Fruit fly (Drosophila melanogaster) whole organism, embryonic: ENCODE results near the gene ArgRS-m.
A peak's percentile ranks its signal among the peaks of the same experiment; 100 is the strongest.

Experiments used
- Antp ChIP-seq: fragments of 200-800 bp; sonication (Bioruptor generic); optimal IDR thresholded peaks from 3 replicates; lab custom pipeline; 2016; ENCODE audit warnings: missing biosample characterization, missing genetic modification characterization
- CG11085 ChIP-seq: fragments of 200-800 bp; sonication (Bioruptor generic); IDR thresholded peaks from 2 replicates; pipeline ENCODE4 v1.3.6; 2022; ENCODE audit warnings: missing biosample characterization, missing genetic modification characterization
- CG11696 ChIP-seq: fragments of 200-800 bp; sonication (Bioruptor generic); IDR thresholded peaks from 2 replicates; pipeline ENCODE4 v1.3.6; 2022; ENCODE audit warnings: missing biosample characterization, missing genetic modification characterization
- CG12659 ChIP-seq: fragments of 200-800 bp; sonication (Bioruptor generic); optimal IDR thresholded peaks from 3 replicates; lab custom pipeline; 2017; ENCODE audit warnings: mild to moderate bottlenecking, missing biosample characterization, missing genetic modification reagents, missing genetic modification characterization
- CG13894 ChIP-seq: fragments of 200-800 bp; sonication (Bioruptor generic); optimal IDR thresholded peaks from 3 replicates; lab custom pipeline; 2018; ENCODE audit warnings: missing biosample characterization, mild to moderate bottlenecking, missing genetic modification characterization, moderate library complexity
- CG14441 ChIP-seq: fragments of 200-800 bp; sonication (Bioruptor generic); IDR thresholded peaks from 2 replicates; pipeline ENCODE4 v1.3.6; 2022; ENCODE audit warnings: missing biosample characterization, missing genetic modification characterization
- CG17328 ChIP-seq: fragments of 200-800 bp; sonication (Bioruptor generic); IDR thresholded peaks from 2 replicates; pipeline ENCODE4 v1.3.6; 2022; ENCODE audit warnings: missing biosample characterization, missing genetic modification characterization
- CG17568 ChIP-seq: fragments of 200-800 bp; sonication (Bioruptor generic); optimal IDR thresholded peaks from 2 replicates; lab custom pipeline; 2018; ENCODE audit warnings: missing biosample characterization, mild to moderate bottlenecking, missing genetic modification characterization, moderate library complexity
- CG17612 ChIP-seq: fragments of 200-800 bp; sonication (Bioruptor generic); IDR thresholded peaks from 2 replicates; pipeline ENCODE4 v1.3.6; 2022; ENCODE audit warnings: missing biosample characterization, missing genetic modification characterization
- CG2712 ChIP-seq: fragments of 200-800 bp; optimal IDR thresholded peaks from 3 replicates; lab custom pipeline; 2019; ENCODE audit warnings: missing biosample characterization, mild to moderate bottlenecking, missing genetic modification characterization, moderate library complexity
- CG30020 ChIP-seq: fragments of 200-800 bp; optimal IDR thresholded peaks from 2 replicates; lab custom pipeline; 2019; ENCODE audit warnings: missing biosample characterization, mild to moderate bottlenecking, missing genetic modification characterization, moderate library complexity
- CG31365 ChIP-seq: fragments of 200-800 bp; sonication (Bioruptor generic); optimal IDR thresholded peaks from 2 replicates; lab custom pipeline; 2018; ENCODE audit warnings: missing biosample characterization, mild to moderate bottlenecking, missing genetic modification characterization
- CG3163 ChIP-seq: fragments of 200-800 bp; sonication (Bioruptor generic); optimal IDR thresholded peaks from 3 replicates; lab custom pipeline; 2016; ENCODE audit warnings: missing biosample characterization, missing genetic modification characterization
- CG3847 ChIP-seq: fragments of 200-800 bp; sonication (Bioruptor generic); IDR thresholded peaks from 2 replicates; pipeline ENCODE4 v1.3.6; 2022; ENCODE audit warnings: missing biosample characterization, missing genetic modification characterization
- CG4707 ChIP-seq: fragments of 200-800 bp; sonication (Bioruptor generic); optimal IDR thresholded peaks from 2 replicates; lab custom pipeline; 2018; ENCODE audit warnings: missing biosample characterization, mild to moderate bottlenecking, missing genetic modification characterization, moderate library complexity
- CG7987 ChIP-seq: fragments of 200-800 bp; sonication (Bioruptor generic); optimal IDR thresholded peaks from 2 replicates; lab custom pipeline; 2018; ENCODE audit warnings: missing biosample characterization, mild to moderate bottlenecking, missing genetic modification characterization, moderate library complexity
- CG8944 ChIP-seq: fragments of 200-800 bp; sonication (Bioruptor generic); optimal IDR thresholded peaks from 3 replicates; lab custom pipeline; 2016; ENCODE audit warnings: missing biosample characterization, missing genetic modification characterization
- CG9817 ChIP-seq: fragments of 200-800 bp; sonication (Bioruptor generic); optimal IDR thresholded peaks from 2 replicates; lab custom pipeline; 2018; ENCODE audit warnings: missing biosample characterization, mild to moderate bottlenecking, missing genetic modification characterization, moderate library complexity
- D19B ChIP-seq: fragments of 200-800 bp; sonication (Bioruptor generic); optimal IDR thresholded peaks from 2 replicates; lab custom pipeline; 2017; ENCODE audit warnings: missing biosample characterization, mild to moderate bottlenecking, missing genetic modification characterization
- Eip74EF ChIP-seq, 2 experiments: fragments of 200-800 bp in 1 of 2; fragments of >200 bp in 1 of 2; sonication (Bioruptor generic) in 1 of 2; optimal IDR thresholded peaks; 2 replicates each; lab custom pipeline; 2017 to 2019; ENCODE audit warnings: missing biosample characterization in 2 of 2, missing genetic modification characterization in 2 of 2, mild to moderate bottlenecking in 1 of 2, moderate library complexity in 1 of 2
- Ets97D ChIP-seq: fragments of 200-800 bp; sonication (Bioruptor generic); optimal IDR thresholded peaks from 3 replicates; lab custom pipeline; 2016; ENCODE audit warnings: missing biosample characterization, missing genetic modification characterization
- Hr39 ChIP-seq: fragments of >200 bp; optimal IDR thresholded peaks from 2 replicates; lab custom pipeline; 2017
- Nf-YA ChIP-seq: fragments of 200-800 bp; sonication (Bioruptor generic); IDR thresholded peaks from 2 replicates; pipeline ENCODE4 v1.3.6; 2022; ENCODE audit warnings: missing biosample characterization, missing genetic modification characterization
- Nf-YC ChIP-seq: fragments of 200-800 bp; optimal IDR thresholded peaks from 3 replicates; lab custom pipeline; 2019; ENCODE audit warnings: missing biosample characterization, mild to moderate bottlenecking, missing genetic modification characterization, moderate library complexity
- Six4 ChIP-seq: fragments of 200-800 bp; sonication (Bioruptor generic); optimal IDR thresholded peaks from 2 replicates; lab custom pipeline; 2016; ENCODE audit warnings: missing biosample characterization, missing genetic modification characterization
- Sry-β ChIP-seq: fragments of 200-800 bp; sonication (Bioruptor generic); optimal IDR thresholded peaks from 2 replicates; lab custom pipeline; 2018; ENCODE audit warnings: missing biosample characterization, mild to moderate bottlenecking, missing genetic modification characterization, moderate library complexity
- Tbp ChIP-seq: fragments of >200 bp; optimal IDR thresholded peaks from 2 replicates; lab custom pipeline; 2018; ENCODE audit warnings: missing biosample characterization, missing genetic modification characterization
- ac ChIP-seq: fragments of 200-800 bp; sonication (Bioruptor generic); optimal IDR thresholded peaks from 3 replicates; lab custom pipeline; 2017; ENCODE audit warnings: missing biosample characterization, mild to moderate bottlenecking, missing genetic modification characterization
- al ChIP-seq: fragments of 200-800 bp; sonication (Bioruptor generic); IDR thresholded peaks from 2 replicates; pipeline ENCODE4 v1.3.6; 2022; ENCODE audit warnings: missing biosample characterization, missing genetic modification characterization
- amos ChIP-seq: fragments of 200-800 bp; sonication (Bioruptor generic); IDR thresholded peaks from 2 replicates; pipeline ENCODE4 v1.3.6; 2022; ENCODE audit warnings: missing biosample characterization, missing genetic modification characterization; ENCODE audit not compliant: partially characterized antibody
- chif ChIP-seq, 2 experiments: fragments of 200-800 bp; sonication (Bioruptor generic); optimal IDR thresholded peaks; 3 replicates each; lab custom pipeline; 2016; ENCODE audit warnings: missing biosample characterization in 2 of 2, missing genetic modification characterization in 2 of 2
- crp ChIP-seq, 2 experiments: fragments of 200-800 bp; sonication (Bioruptor generic); optimal IDR thresholded peaks; 2 replicates in 1 of 2; 3 replicates in 1 of 2; lab custom pipeline; 2017; ENCODE audit warnings: missing biosample characterization in 2 of 2, missing genetic modification characterization in 2 of 2, mild to moderate bottlenecking in 1 of 2, moderate library complexity in 1 of 2
- danr ChIP-seq: fragments of 200-800 bp; sonication (Bioruptor generic); IDR thresholded peaks from 2 replicates; pipeline ENCODE4 v1.3.6; 2022; ENCODE audit warnings: missing biosample characterization, missing genetic modification characterization
- dpn ChIP-seq, 2 experiments: fragments of 200-800 bp; sonication (Bioruptor generic); optimal IDR thresholded peaks; 3 replicates each; lab custom pipeline; 2016; ENCODE audit warnings: missing biosample characterization in 2 of 2, missing genetic modification characterization in 2 of 2
- fd64A ChIP-seq: fragments of 200-800 bp; sonication (Bioruptor generic); optimal IDR thresholded peaks from 3 replicates; lab custom pipeline; 2018; ENCODE audit warnings: missing biosample characterization, mild to moderate bottlenecking, missing genetic modification characterization
- klu ChIP-seq: fragments of 200-800 bp; sonication (Bioruptor generic); IDR thresholded peaks from 2 replicates; pipeline ENCODE4 v1.3.6; 2022; ENCODE audit warnings: missing biosample characterization, missing genetic modification characterization
- lov ChIP-seq, 2 experiments: fragments of 200-800 bp in 1 of 2; fragments of >200 bp in 1 of 2; sonication (Bioruptor generic) in 1 of 2; IDR thresholded peaks in 1 of 2; optimal IDR thresholded peaks in 1 of 2; 2 replicates in 1 of 2; 3 replicates in 1 of 2; pipeline versions ENCODE4 v1.3.6 to Lab custom; 2017 to 2022; ENCODE audit warnings: missing biosample characterization in 1 of 2, missing genetic modification characterization in 1 of 2
- mam ChIP-seq: fragments of 200-800 bp; sonication (Bioruptor generic); optimal IDR thresholded peaks from 3 replicates; lab custom pipeline; 2016; ENCODE audit warnings: missing biosample characterization, missing genetic modification characterization
- mld ChIP-seq: fragments of 200-800 bp; sonication (Bioruptor generic); IDR thresholded peaks from 3 replicates; pipeline ENCODE4 v1.3.6; 2022; ENCODE audit warnings: missing biosample characterization, missing genetic modification characterization; ENCODE audit not compliant: partially characterized antibody
- oc ChIP-seq: fragments of 200-800 bp; sonication (Bioruptor generic); optimal IDR thresholded peaks from 2 replicates; lab custom pipeline; 2018; ENCODE audit warnings: missing biosample characterization, mild to moderate bottlenecking, missing genetic modification characterization, moderate library complexity
- odd ChIP-seq: fragments of 200-800 bp; sonication (Bioruptor generic); optimal IDR thresholded peaks from 2 replicates; lab custom pipeline; 2017; ENCODE audit warnings: missing biosample characterization, mild to moderate bottlenecking, missing genetic modification characterization
- p53 ChIP-seq: fragments of 200-800 bp; sonication (Bioruptor generic); optimal IDR thresholded peaks from 2 replicates; lab custom pipeline; 2016; ENCODE audit warnings: missing biosample characterization, missing genetic modification characterization
- psq ChIP-seq: fragments of 200-800 bp; sonication (Bioruptor generic); optimal IDR thresholded peaks from 2 replicates; lab custom pipeline; 2017; ENCODE audit warnings: missing biosample characterization, missing genetic modification characterization
- pzg ChIP-seq: fragments of 200-800 bp; sonication (Bioruptor generic); optimal IDR thresholded peaks from 3 replicates; lab custom pipeline; 2018; ENCODE audit warnings: missing biosample characterization, mild to moderate bottlenecking, missing genetic modification characterization, moderate library complexity
- row ChIP-seq: fragments of 200-800 bp; sonication (Bioruptor generic); IDR thresholded peaks from 3 replicates; pipeline ENCODE4 v1.3.6; 2022; ENCODE audit warnings: missing biosample characterization, missing genetic modification characterization
- sd ChIP-seq: fragments of 200-800 bp; sonication (Bioruptor generic); optimal IDR thresholded peaks from 3 replicates; lab custom pipeline; 2018; ENCODE audit warnings: missing biosample characterization, mild to moderate bottlenecking, missing genetic modification characterization, moderate library complexity
- seq ChIP-seq: fragments of 200-800 bp; sonication (Bioruptor generic); IDR thresholded peaks from 2 replicates; pipeline ENCODE4 v1.3.6; 2022; ENCODE audit warnings: missing biosample characterization, missing genetic modification characterization
- trem ChIP-seq: fragments of 200-800 bp; optimal IDR thresholded peaks from 3 replicates; lab custom pipeline; 2019; ENCODE audit warnings: missing biosample characterization, mild to moderate bottlenecking, missing genetic modification characterization, moderate library complexity
- tup ChIP-seq: fragments of 200-800 bp; sonication (Bioruptor generic); optimal IDR thresholded peaks from 2 replicates; lab custom pipeline; 2016; ENCODE audit warnings: missing biosample characterization, mild to moderate bottlenecking, missing genetic modification characterization, moderate library complexity

Gene ArgRS-m

DNA sequence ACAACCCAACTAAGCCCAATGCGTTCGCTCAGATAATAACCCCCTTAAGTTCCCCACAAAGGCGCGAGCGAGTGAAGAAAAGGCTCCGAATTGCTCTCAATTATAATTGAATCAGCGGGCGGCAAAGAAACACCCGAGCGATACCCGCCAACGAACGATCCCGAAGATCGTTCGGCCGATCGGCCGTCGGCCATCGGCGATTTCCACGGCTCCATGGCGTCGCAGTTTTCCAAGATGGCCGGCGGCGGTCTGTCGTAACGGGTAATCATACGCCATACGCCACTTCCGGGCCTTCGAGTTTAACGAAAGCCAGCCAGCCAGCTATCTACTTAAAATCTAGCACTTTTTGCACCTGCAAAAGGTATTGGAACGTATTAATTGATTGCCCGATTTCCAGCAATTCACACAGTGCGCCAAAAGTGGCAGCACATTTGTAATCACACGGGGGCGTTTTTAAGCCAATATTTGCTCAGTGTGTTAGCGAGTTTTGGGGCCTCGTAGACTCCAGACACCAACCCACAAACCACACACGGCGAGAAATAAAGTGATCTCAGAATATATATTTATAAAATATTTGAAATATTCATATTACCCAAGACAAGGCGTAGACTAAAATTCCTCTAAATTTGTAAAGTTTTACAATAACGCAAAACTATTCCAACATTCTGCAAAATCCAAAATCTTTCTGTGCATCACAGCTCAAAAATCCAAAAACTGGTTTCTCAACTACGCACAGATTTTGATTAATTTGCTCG is 5.6 kb downstream of the ArgRS-m start:
- TF ChIP-seq Nf-YA (GFP tag; lab: Robert Waterston, UW) (no peak), crp (GFP tag; optimal IDR thresholded peaks at IDR 0.05; lab: Kevin White, UChicago) (no peak), amos (GFP tag; lab: Robert Waterston, UW) (no peak), odd (GFP tag; lab: Kevin White, UChicago) (peak; percentile 36), lov (optimal IDR thresholded peaks at IDR 0.05; lab: Kevin White, UChicago) (no peak), lov (GFP tag; IDR thresholded peaks at IDR 0.05; lab: Robert Waterston, UW) (0 out of 3 replicates have a peak, but pooled peaks have one; percentile 3), CG17568 (no peak), klu (GFP tag; lab: Robert Waterston, UW) (0 out of 2 replicates have a peak, but pooled peaks have one; percentile 32), Sry-β (no peak), oc (no peak), CG30020 (tag; lab: Kevin White, UChicago) (no peak), CG8944 (GFP tag; lab: Kevin White, UChicago) (no peak), mld (GFP tag; lab: Robert Waterston, UW) (no peak), seq (GFP tag; lab: Robert Waterston, UW) (peak; percentile 20; the same call in 1 of the 2 replicates), danr (no peak), Hr39 (no peak), CG3847 (GFP tag; lab: Robert Waterston, UW) (no peak), Ets97D (GFP tag; lab: Kevin White, UChicago) (peak; percentile 67), CG2712 (tag; lab: Kevin White, UChicago) (peak; percentile 21), sd (tag; lab: Kevin White, UChicago) (peak; percentile 44), row (GFP tag; lab: Robert Waterston, UW) (peak; percentile 68), Nf-YC (tag; lab: Kevin White, UChicago) (no peak), psq (GFP tag; lab: Kevin White, UChicago) (no peak), CG3163 (no peak), CG13894 (tag; lab: Kevin White, UChicago) (peak; percentile 85), pzg (GFP tag; lab: Kevin White, UChicago) (no peak), al (GFP tag; lab: Robert Waterston, UW) (peak; percentile 69), fd64A (GFP tag; lab: Kevin White, UChicago) (no peak), CG12659 (peak; percentile 44), chif (GFP tag; optimal IDR thresholded peaks at IDR 0.05; lab: Kevin White, UChicago) (no peak), CG9817 (peak; percentile 49), tup (GFP tag; lab: Kevin White, UChicago) (no peak), CG11696 (GFP tag; lab: Robert Waterston, UW) (0 out of 2 replicates have a peak, but pooled peaks have one; percentile 13), CG17612 (GFP tag; lab: Robert Waterston, UW) (no peak), CG17328 (GFP tag; lab: Robert Waterston, UW) (no peak), trem (no peak), Eip74EF (GFP tag; optimal IDR thresholded peaks at IDR 0.05; lab: Kevin White, UChicago) (peak in 1 of 2 experiments; percentile 53), p53 (no peak), Antp (GFP tag; lab: Kevin White, UChicago) (no peak), mam (GFP tag; lab: Kevin White, UChicago) (peak; percentile 7), Six4 (GFP tag; lab: Kevin White, UChicago) (no peak), Tbp (GFP tag; lab: Kevin White, UChicago) (no peak), D19B (GFP tag; lab: Kevin White, UChicago) (peak; percentile 56), CG7987 (GFP tag; lab: Kevin White, UChicago) (peak; percentile 49), CG14441 (peak; percentile 68), ac (GFP tag; lab: Kevin White, UChicago) (no peak), CG4707 (no peak), CG31365 (no peak), dpn (GFP tag; optimal IDR thresholded peaks at IDR 0.05; lab: Kevin White, UChicago) (no peak), CG11085 (GFP tag; lab: Robert Waterston, UW) (peak; percentile 58; the same call in 1 of the 2 replicates)
